Fruit fly (Drosophila melanogaster) whole organism, pupa: ENCODE measurements around the gene tll.

Experiments used
- CG4496 ChIP-seq: fragments of 200-800 bp; sonication (Bioruptor generic); IDR thresholded peaks from 3 replicates; pipeline ENCODE4 v1.3.6; 2022; ENCODE audit warnings: missing biosample characterization, missing genetic modification characterization
- fd96Ca ChIP-seq: fragments of 200-800 bp; sonication (Bioruptor generic); IDR thresholded peaks from 3 replicates; pipeline ENCODE4 v1.3.6; 2022; ENCODE audit warnings: missing biosample characterization, missing genetic modification characterization

- TF ChIP-seq CG4496 (GFP tag; lab: Robert Waterston, UW) (no peak), fd96Ca (no peak)
These were observed 13.8 kb downstream of the tll start for dm6 chr3R:30865883-30866282.
